Worm (Caenorhabditis elegans) whole organism, L2 larva: Measurements from ENCODE around the gene T11F9.21.

Experiments
- C34F6.9 ChIP-seq: fragments of 150-350 bp; optimal IDR thresholded peaks from 2 replicates; lab custom pipeline; 2014; ENCODE audit warnings: missing biosample characterization, missing genetic modification characterization
- F13H6.1 ChIP-seq: sonication (generic microtip); optimal IDR thresholded peaks from 2 replicates; lab custom pipeline; 2016; ENCODE audit warnings: missing genetic modification characterization, missing compliant biosample characterization
- R02D3.7 ChIP-seq: fragments of 150-350 bp; optimal IDR thresholded peaks from 2 replicates; lab custom pipeline; 2014; ENCODE audit warnings: missing biosample characterization, missing genetic modification characterization
- ZK546.5 ChIP-seq: sonication (generic microtip); optimal IDR thresholded peaks from 2 replicates; lab custom pipeline; 2017; ENCODE audit warnings: missing biosample characterization, missing genetic modification characterization
- alr-1 ChIP-seq: fragments of 150-350 bp; optimal IDR thresholded peaks from 2 replicates; lab custom pipeline; 2014; ENCODE audit warnings: missing biosample characterization, missing genetic modification characterization
- aly-2 ChIP-seq: fragments of 150-350 bp; optimal IDR thresholded peaks from 2 replicates; lab custom pipeline; 2014; ENCODE audit warnings: missing biosample characterization, missing genetic modification characterization
- ama-1 ChIP-seq: fragments of 150-350 bp; optimal IDR thresholded peaks from 2 replicates; lab custom pipeline; 2018; ENCODE audit warnings: inconsistent platforms
- blmp-1 ChIP-seq: sonication (generic microtip); optimal IDR thresholded peaks from 2 replicates; lab custom pipeline; 2017; ENCODE audit warnings: missing genetic modification characterization, mild to moderate bottlenecking, missing compliant biosample characterization, antibody characterized with exemption, moderate library complexity; ENCODE audit not compliant: insufficient read depth
- ceh-16 ChIP-seq: fragments of 150-350 bp; optimal IDR thresholded peaks from 2 replicates; lab custom pipeline; 2014; ENCODE audit warnings: missing biosample characterization, missing genetic modification characterization
- ceh-82 ChIP-seq: fragments of 150-350 bp; optimal IDR thresholded peaks from 2 replicates; lab custom pipeline; 2014; ENCODE audit warnings: missing biosample characterization, missing genetic modification characterization
- dmd-4 ChIP-seq: sonication (generic microtip); optimal IDR thresholded peaks from 2 replicates; lab custom pipeline; 2017; ENCODE audit warnings: missing biosample characterization, missing genetic modification characterization
- egl-27 ChIP-seq: sonication (generic microtip); optimal IDR thresholded peaks from 3 replicates; lab custom pipeline; 2017; ENCODE audit warnings: missing biosample characterization, missing genetic modification reagents, missing genetic modification characterization
- elt-1 ChIP-seq: fragments of 150-350 bp; optimal IDR thresholded peaks from 2 replicates; lab custom pipeline; 2014; ENCODE audit warnings: missing biosample characterization, missing genetic modification characterization
- elt-3 ChIP-seq: sonication (generic microtip); optimal IDR thresholded peaks from 2 replicates; lab custom pipeline; 2017; ENCODE audit warnings: missing biosample characterization, missing genetic modification characterization
- fos-1 ChIP-seq: fragments of 150-350 bp; optimal IDR thresholded peaks from 2 replicates; lab custom pipeline; 2014; ENCODE audit warnings: missing biosample characterization, missing genetic modification characterization
- gmeb-1 ChIP-seq: fragments of 150-350 bp; optimal IDR thresholded peaks from 2 replicates; lab custom pipeline; 2014; ENCODE audit warnings: missing biosample characterization, missing genetic modification characterization
- lin-11 ChIP-seq: fragments of 150-350 bp; sonication (generic microtip); optimal IDR thresholded peaks from 2 replicates; lab custom pipeline; 2014; ENCODE audit warnings: missing biosample characterization, missing genetic modification characterization, inconsistent platforms, mixed read lengths
- lin-13 ChIP-seq: fragments of 150-350 bp; optimal IDR thresholded peaks from 2 replicates; lab custom pipeline; 2014; ENCODE audit warnings: missing biosample characterization, missing genetic modification reagents, missing genetic modification characterization
- lsy-2 ChIP-seq, 2 experiments: fragments of 150-350 bp in 1 of 2; sonication (generic microtip) in 1 of 2; optimal IDR thresholded peaks; 2 replicates each; lab custom pipeline; 2014 to 2017; ENCODE audit warnings: missing biosample characterization in 2 of 2, missing genetic modification characterization in 2 of 2
- mab-5 ChIP-seq: fragments of 150-350 bp; optimal IDR thresholded peaks from 2 replicates; lab custom pipeline; 2014; ENCODE audit warnings: missing biosample characterization, missing genetic modification characterization
- mbf-1 ChIP-seq: sonication (generic microtip); optimal IDR thresholded peaks from 2 replicates; lab custom pipeline; 2017; ENCODE audit warnings: missing biosample characterization, missing genetic modification characterization
- nhr-10 ChIP-seq: sonication (generic microtip); optimal IDR thresholded peaks from 2 replicates; lab custom pipeline; 2017; ENCODE audit warnings: missing biosample characterization, missing genetic modification characterization
- nhr-129 ChIP-seq: fragments of 150-350 bp; optimal IDR thresholded peaks from 2 replicates; lab custom pipeline; 2014; ENCODE audit warnings: missing biosample characterization, missing genetic modification characterization
- nhr-21 ChIP-seq: fragments of 150-350 bp; optimal IDR thresholded peaks from 2 replicates; lab custom pipeline; 2014; ENCODE audit warnings: missing biosample characterization, missing genetic modification characterization
- nhr-23 ChIP-seq: fragments of 150-350 bp; optimal IDR thresholded peaks from 2 replicates; lab custom pipeline; 2014; ENCODE audit warnings: missing biosample characterization, missing genetic modification reagents, missing genetic modification characterization
- nhr-237 ChIP-seq: fragments of 150-350 bp; optimal IDR thresholded peaks from 2 replicates; lab custom pipeline; 2014; ENCODE audit warnings: missing biosample characterization, missing genetic modification characterization
- nhr-25 ChIP-seq: fragments of 150-350 bp; sonication (generic microtip); optimal IDR thresholded peaks from 3 replicates; lab custom pipeline; 2014; ENCODE audit warnings: missing biosample characterization, missing genetic modification characterization
- nhr-77 ChIP-seq: fragments of 150-350 bp; optimal IDR thresholded peaks from 2 replicates; lab custom pipeline; 2014; ENCODE audit warnings: missing biosample characterization, missing genetic modification characterization
- peb-1 ChIP-seq: fragments of 150-350 bp; optimal IDR thresholded peaks from 2 replicates; lab custom pipeline; 2014; ENCODE audit warnings: missing biosample characterization, missing genetic modification characterization
- sem-4 ChIP-seq: fragments of 150-350 bp; optimal IDR thresholded peaks from 2 replicates; lab custom pipeline; 2014; ENCODE audit warnings: missing biosample characterization, missing genetic modification reagents, missing genetic modification characterization
- skn-1 ChIP-seq: sonication (generic microtip); optimal IDR thresholded peaks from 2 replicates; lab custom pipeline; 2017; ENCODE audit warnings: missing biosample characterization, missing genetic modification characterization
- sma-3 ChIP-seq: sonication (generic microtip); optimal IDR thresholded peaks from 2 replicates; lab custom pipeline; 2016; ENCODE audit warnings: missing genetic modification reagents, missing genetic modification characterization, missing compliant biosample characterization
- sma-9 ChIP-seq, 2 experiments: fragments of 150-350 bp in 1 of 2; sonication (generic microtip) in 1 of 2; optimal IDR thresholded peaks; 2 replicates each; lab custom pipeline; 2014 to 2016; ENCODE audit warnings: missing genetic modification characterization in 2 of 2, mild to moderate bottlenecking in 1 of 2, missing biosample characterization in 1 of 2, missing compliant biosample characterization in 1 of 2, missing genetic modification reagents in 1 of 2, moderate library complexity in 1 of 2
- snpc-4 ChIP-seq: fragments of 150-350 bp; optimal IDR thresholded peaks from 2 replicates; lab custom pipeline; 2014; ENCODE audit warnings: missing biosample characterization, missing genetic modification characterization
- unc-55 ChIP-seq: fragments of 150-350 bp; sonication (generic microtip); optimal IDR thresholded peaks from 3 replicates; lab custom pipeline; 2014; ENCODE audit warnings: missing biosample characterization, missing genetic modification reagents, missing genetic modification characterization
- ztf-1 ChIP-seq: fragments of 200-800 bp; sonication (Bioruptor generic); conservative IDR thresholded peaks from 2 replicates; pipeline ENCODE4 v1.3.6; 2022; ENCODE audit warnings: missing genetic modification characterization, missing compliant biosample characterization
- ztf-11 ChIP-seq: sonication (generic microtip); optimal IDR thresholded peaks from 2 replicates; lab custom pipeline; 2017; ENCODE audit warnings: missing biosample characterization, missing genetic modification characterization
- ztf-4 ChIP-seq: fragments of 150-350 bp; optimal IDR thresholded peaks from 2 replicates; lab custom pipeline; 2014; ENCODE audit warnings: missing biosample characterization, missing genetic modification characterization

The T11F9.21 gene

DNA sequence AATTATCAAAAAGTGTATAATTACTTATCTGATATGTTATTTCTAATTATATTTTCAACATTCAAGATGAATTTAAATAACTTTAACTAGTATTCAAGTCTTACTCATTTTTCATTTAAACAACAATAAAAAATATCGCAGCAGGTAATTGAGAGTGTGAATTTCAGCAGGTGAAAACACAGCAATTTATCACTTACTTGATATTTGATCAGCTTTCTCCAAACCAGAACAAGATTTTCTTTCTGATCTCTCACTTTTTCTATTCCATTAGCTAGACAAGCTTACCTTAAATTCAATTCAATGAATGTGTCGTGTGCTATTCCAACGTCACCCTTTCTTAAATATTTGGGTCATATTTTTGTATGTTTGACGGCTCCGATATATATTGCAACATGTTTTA, 7.0 kb upstream of the T11F9.21 start, which contains the start of gene srh-1:
TSS of gene srh-1 (plus strand) at position 301 of the 400 bp plus-strand sequence.
- no peak for TF ChIP-seq R02D3.7
- TF ChIP-seq blmp-1 (tag; lab: Kevin White, UChicago), result no peak
- TF ChIP-seq ztf-11 (tag; lab: Kevin White, UChicago), result no peak
- no peak for TF ChIP-seq nhr-237 (tag; lab: Kevin White, UChicago)
- TF ChIP-seq dmd-4 (tag; lab: Kevin White, UChicago), result no peak
- TF ChIP-seq alr-1 (tag; lab: Kevin White, UChicago), result no peak
- TF ChIP-seq ztf-1 (GFP tag; lab: Robert Waterston, UW), result no peak
- no peak for TF ChIP-seq ceh-16
- no peak for TF ChIP-seq lsy-2 (tag; optimal IDR thresholded peaks at IDR 0.05; lab: Kevin White, UChicago)
- TF ChIP-seq lin-13 (GFP tag; lab: Kevin White, UChicago), result no peak
- no peak for TF ChIP-seq nhr-23 (tag; lab: Kevin White, UChicago)
- no peak for TF ChIP-seq C34F6.9 (tag; lab: Kevin White, UChicago)
- no peak for TF ChIP-seq peb-1
- no peak for TF ChIP-seq snpc-4 (tag; lab: Kevin White, UChicago)
- no peak for TF ChIP-seq sma-9 (GFP tag; optimal IDR thresholded peaks at IDR 0.05; lab: Kevin White, UChicago)
- no peak for TF ChIP-seq sma-9 (tag; optimal IDR thresholded peaks at IDR 0.05; lab: Kevin White, UChicago)
- no peak for TF ChIP-seq aly-2
- TF ChIP-seq skn-1 (tag; lab: Kevin White, UChicago), result no peak
- no peak for TF ChIP-seq mbf-1 (tag; lab: Kevin White, UChicago)
- no peak for TF ChIP-seq sma-3 (GFP tag; lab: Kevin White, UChicago)
- TF ChIP-seq ama-1 (lab: Kevin White, UChicago), result no peak

- TF ChIP-seq peb-1 (no peak), sma-3 (GFP tag; lab: Kevin White, UChicago) (no peak), fos-1 (tag; lab: Kevin White, UChicago) (no peak), snpc-4 (tag; lab: Kevin White, UChicago) (no peak), sma-9 (GFP tag; optimal IDR thresholded peaks at IDR 0.05; lab: Kevin White, UChicago) (no peak), sma-9 (tag; optimal IDR thresholded peaks at IDR 0.05; lab: Kevin White, UChicago) (no peak), mbf-1 (tag; lab: Kevin White, UChicago) (no peak)
Observed at ce11 chrV:11486680-11487079, 5.9 kb upstream of the T11F9.21 start, which contains the start of gene T11F9.10. Gene T11F9.10 (plus strand): TSS chrV:11486980.

ce11 chrV:11488288-11488687, 4.3 kb upstream of the T11F9.21 start:
- TF ChIP-seq ZK546.5, result no peak
- no peak for TF ChIP-seq unc-55 (GFP tag; lab: Kevin White, UChicago)
- TF ChIP-seq ama-1 (lab: Kevin White, UChicago), result no peak
- TF ChIP-seq elt-3, result no peak
- TF ChIP-seq ceh-82, result no peak
- TF ChIP-seq gmeb-1, result no peak
- no peak for TF ChIP-seq nhr-23 (tag; lab: Kevin White, UChicago)
- no peak for TF ChIP-seq R02D3.7
- no peak for TF ChIP-seq ztf-4 (tag; lab: Kevin White, UChicago)
- TF ChIP-seq nhr-10 (tag; lab: Kevin White, UChicago), result no peak
- no peak for TF ChIP-seq sem-4 (tag; lab: Kevin White, UChicago)
- TF ChIP-seq F13H6.1 (tag; lab: Kevin White, UChicago), result no peak
- no peak for TF ChIP-seq ztf-1 (GFP tag; lab: Robert Waterston, UW)
- no peak for TF ChIP-seq lsy-2 (tag; optimal IDR thresholded peaks at IDR 0.05; lab: Kevin White, UChicago)
- no peak for TF ChIP-seq mab-5 (tag; lab: Kevin White, UChicago)
- no peak for TF ChIP-seq nhr-237 (tag; lab: Kevin White, UChicago)
- TF ChIP-seq mbf-1 (tag; lab: Kevin White, UChicago), result no peak

- no peak for TF ChIP-seq lin-11
- TF ChIP-seq ZK546.5, result no peak
- TF ChIP-seq blmp-1 (tag; lab: Kevin White, UChicago), result no peak
- no peak for TF ChIP-seq nhr-77 (tag; lab: Kevin White, UChicago)
- no peak for TF ChIP-seq elt-3
- TF ChIP-seq, all 48 proteins: peak for 0
Observed at ce11 chrV:11490382-11490781, 2.2 kb upstream of the T11F9.21 start, which contains the start of gene dhs-19. Gene dhs-19 (minus strand): TSS chrV:11490482.

- no peak for TF ChIP-seq lsy-2 (tag; optimal IDR thresholded peaks at IDR 0.05; lab: Kevin White, UChicago)
- TF ChIP-seq peb-1, result no peak
- no peak for TF ChIP-seq nhr-25 (tag; lab: Kevin White, UChicago)
- TF ChIP-seq elt-3, result no peak
- TF ChIP-seq elt-1 (tag; lab: Kevin White, UChicago), result no peak
- TF ChIP-seq nhr-21 (tag; lab: Kevin White, UChicago), result no peak
- TF ChIP-seq nhr-129 (tag; lab: Kevin White, UChicago), result no peak
- TF ChIP-seq nhr-77 (tag; lab: Kevin White, UChicago), result no peak
- no peak for TF ChIP-seq alr-1 (tag; lab: Kevin White, UChicago)
- no peak for TF ChIP-seq ceh-16
- TF ChIP-seq ztf-11 (tag; lab: Kevin White, UChicago), result no peak
- no peak for TF ChIP-seq dmd-4 (tag; lab: Kevin White, UChicago)
- no peak for TF ChIP-seq sma-3 (GFP tag; lab: Kevin White, UChicago)
- TF ChIP-seq egl-27, result no peak
- TF ChIP-seq sma-9 (GFP tag; optimal IDR thresholded peaks at IDR 0.05; lab: Kevin White, UChicago), result no peak
- TF ChIP-seq sma-9 (tag; optimal IDR thresholded peaks at IDR 0.05; lab: Kevin White, UChicago), result no peak
Observed at ce11 chrV:11496283-11496682, 3.7 kb downstream of the T11F9.21 start, which contains the start of gene htrl-1. Gene htrl-1 (minus strand): TSS chrV:11496383.
